Worm (Caenorhabditis elegans) whole organism, L2 larva: ENCODE data around the gene T02D1.7.

Source experiments
- alr-1 ChIP-seq: fragments of 150-350 bp; optimal IDR thresholded peaks from 2 replicates; lab custom pipeline; 2014; ENCODE audit warnings: missing biosample characterization, missing genetic modification characterization
- lsy-2 ChIP-seq, 2 experiments: fragments of 150-350 bp in 1 of 2; sonication (generic microtip) in 1 of 2; optimal IDR thresholded peaks; 2 replicates each; lab custom pipeline; 2014 to 2017; ENCODE audit warnings: missing biosample characterization in 2 of 2, missing genetic modification characterization in 2 of 2
- mbf-1 ChIP-seq: sonication (generic microtip); optimal IDR thresholded peaks from 2 replicates; lab custom pipeline; 2017; ENCODE audit warnings: missing biosample characterization, missing genetic modification characterization
- nhr-11 ChIP-seq: fragments of 150-350 bp; optimal IDR thresholded peaks from 2 replicates; lab custom pipeline; 2014; ENCODE audit warnings: missing biosample characterization, missing genetic modification characterization
- nhr-129 ChIP-seq: fragments of 150-350 bp; optimal IDR thresholded peaks from 2 replicates; lab custom pipeline; 2014; ENCODE audit warnings: missing biosample characterization, missing genetic modification characterization
- nhr-23 ChIP-seq: fragments of 150-350 bp; optimal IDR thresholded peaks from 2 replicates; lab custom pipeline; 2014; ENCODE audit warnings: missing biosample characterization, missing genetic modification reagents, missing genetic modification characterization
- sma-3 ChIP-seq: sonication (generic microtip); optimal IDR thresholded peaks from 2 replicates; lab custom pipeline; 2016; ENCODE audit warnings: missing genetic modification reagents, missing genetic modification characterization, missing compliant biosample characterization
- unc-39 ChIP-seq: fragments of 150-350 bp; optimal IDR thresholded peaks from 2 replicates; lab custom pipeline; 2014; ENCODE audit warnings: missing biosample characterization, missing genetic modification characterization
- unc-62 ChIP-seq: fragments of 150-350 bp; optimal IDR thresholded peaks from 2 replicates; lab custom pipeline; 2014; ENCODE audit warnings: missing biosample characterization, missing genetic modification reagents, missing genetic modification characterization
- zag-1 ChIP-seq: fragments of 150-350 bp; optimal IDR thresholded peaks from 2 replicates; lab custom pipeline; 2014; ENCODE audit warnings: missing biosample characterization, missing genetic modification characterization
- ztf-4 ChIP-seq: fragments of 150-350 bp; optimal IDR thresholded peaks from 2 replicates; lab custom pipeline; 2014; ENCODE audit warnings: missing biosample characterization, missing genetic modification characterization

DNA sequence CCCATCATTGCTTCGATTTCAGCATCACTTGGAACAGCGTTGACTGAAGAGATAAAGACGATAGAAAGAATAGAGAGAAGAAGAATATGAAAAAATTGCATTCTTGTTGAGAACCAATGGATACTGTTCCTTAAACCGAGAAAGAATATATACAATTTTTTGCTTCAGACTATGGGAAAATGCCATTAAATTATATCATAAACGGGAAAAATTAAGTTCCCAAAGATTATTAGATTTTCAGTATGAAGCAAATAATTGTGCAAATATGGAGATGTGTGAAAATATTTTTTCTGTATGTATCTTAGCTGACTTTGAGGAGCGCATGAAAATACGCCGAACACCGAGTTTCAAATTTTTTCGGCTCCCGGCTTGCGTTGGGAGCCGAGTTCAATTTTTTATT, 566 bp upstream of the T02D1.7 start, which contains the start of gene T02D1.9:
- TF ChIP-seq nhr-129 (tag; lab: Kevin White, UChicago) (no peak), zag-1 (tag; lab: Kevin White, UChicago) (no peak), nhr-11 (tag; lab: Kevin White, UChicago) (no peak), alr-1 (no peak), lsy-2 (tag; optimal IDR thresholded peaks at IDR 0.05; lab: Kevin White, UChicago) (no peak), unc-62 (GFP tag; lab: Kevin White, UChicago) (no peak), sma-3 (GFP tag; lab: Kevin White, UChicago) (no peak), ztf-4 (tag; lab: Kevin White, UChicago) (no peak), unc-39 (tag; lab: Kevin White, UChicago) (no peak), mbf-1 (tag; lab: Kevin White, UChicago) (no peak), nhr-23 (tag; lab: Kevin White, UChicago) (no peak)
